Worm (Caenorhabditis elegans) whole organism, young adult: Measurements from ENCODE around the gene arl-3.

Source experiments
- B0035.1 ChIP-seq: sonication (generic microtip); optimal IDR thresholded peaks from 2 replicates; lab custom pipeline; 2016; ENCODE audit warnings: missing genetic modification characterization, mild to moderate bottlenecking, missing compliant biosample characterization, missing genotype, missing genetic modification reagents
- B0261.1 ChIP-seq: sonication (generic microtip); optimal IDR thresholded peaks from 2 replicates; lab custom pipeline; 2016; ENCODE audit warnings: mild to moderate bottlenecking, missing genetic modification characterization, moderate library complexity, missing compliant biosample characterization
- B0336.3 ChIP-seq: fragments of 200-800 bp; sonication (Bioruptor generic); IDR thresholded peaks from 2 replicates; pipeline ENCODE4 v1.3.6; 2022; ENCODE audit warnings: missing genetic modification characterization, missing compliant biosample characterization
- C06A6.2 ChIP-seq: fragments of 200-800 bp; sonication (Bioruptor generic); conservative IDR thresholded peaks from 2 replicates; pipeline ENCODE4 v1.3.6; 2022; ENCODE audit warnings: missing genetic modification characterization, missing compliant biosample characterization
- C17E4.6 ChIP-seq: fragments of 200-800 bp; sonication (Bioruptor generic); IDR thresholded peaks from 2 replicates; pipeline ENCODE4 v1.3.6; 2022; ENCODE audit warnings: missing genetic modification reagents, missing genetic modification characterization, missing compliant biosample characterization
- F49E8.2 ChIP-seq: sonication (generic microtip); optimal IDR thresholded peaks from 3 replicates; lab custom pipeline; 2017; ENCODE audit warnings: missing genetic modification characterization, mild to moderate bottlenecking, missing compliant biosample characterization, antibody characterized with exemption, moderate library complexity; ENCODE audit not compliant: insufficient read depth
- F55B11.4 ChIP-seq: sonication (generic microtip); optimal IDR thresholded peaks from 2 replicates; lab custom pipeline; 2016; ENCODE audit warnings: missing compliant biosample characterization, missing genetic modification characterization, borderline replicate concordance; ENCODE audit not compliant: insufficient read depth
- K12H6.12 ChIP-seq: fragments of 200-800 bp; sonication (Bioruptor generic); optimal IDR thresholded peaks from 2 replicates; lab custom pipeline; 2018; ENCODE audit warnings: mild to moderate bottlenecking, missing genetic modification characterization, missing compliant biosample characterization
- ZK185.1 ChIP-seq: sonication (generic microtip); optimal IDR thresholded peaks from 2 replicates; lab custom pipeline; 2016; ENCODE audit warnings: mild to moderate bottlenecking, missing genetic modification characterization, missing compliant biosample characterization; ENCODE audit not compliant: poor library complexity, severe bottlenecking
- akir-1 ChIP-seq: fragments of 200-800 bp; sonication (Bioruptor generic); optimal IDR thresholded peaks from 2 replicates; lab custom pipeline; 2018; ENCODE audit warnings: mild to moderate bottlenecking, missing genetic modification characterization, moderate library complexity, missing compliant biosample characterization
- atf-7 ChIP-seq: sonication (generic microtip); optimal IDR thresholded peaks from 2 replicates; lab custom pipeline; 2017; ENCODE audit warnings: mild to moderate bottlenecking, missing genetic modification characterization, missing compliant biosample characterization
- athp-1 ChIP-seq: sonication (generic microtip); optimal IDR thresholded peaks from 2 replicates; lab custom pipeline; 2017; ENCODE audit warnings: mild to moderate bottlenecking, missing genetic modification characterization, missing compliant biosample characterization
- attf-3 ChIP-seq: fragments of 200-800 bp; sonication (Bioruptor generic); conservative IDR thresholded peaks from 2 replicates; pipeline ENCODE4 v1.3.6; 2022; ENCODE audit warnings: missing genetic modification reagents, missing genetic modification characterization, missing compliant biosample characterization
- attf-6 ChIP-seq: fragments of 200-800 bp; sonication (Bioruptor generic); IDR thresholded peaks from 2 replicates; pipeline ENCODE4 v1.3.6; 2022; ENCODE audit warnings: missing genetic modification reagents, missing genetic modification characterization, missing compliant biosample characterization
- bed-2 ChIP-seq: fragments of 200-800 bp; sonication (Bioruptor generic); IDR thresholded peaks from 2 replicates; pipeline ENCODE4 v1.3.6; 2022; ENCODE audit warnings: missing genetic modification reagents, missing genetic modification characterization, missing compliant biosample characterization
- ceh-27 ChIP-seq: fragments of 200-800 bp; sonication (Bioruptor generic); optimal IDR thresholded peaks from 2 replicates; lab custom pipeline; 2018; ENCODE audit warnings: mild to moderate bottlenecking, missing genetic modification characterization, moderate library complexity, missing compliant biosample characterization
- ceh-40 ChIP-seq: fragments of 200-800 bp; sonication (Bioruptor generic); IDR thresholded peaks from 2 replicates; pipeline ENCODE4 v1.3.6; 2022; ENCODE audit warnings: missing genetic modification characterization, missing compliant biosample characterization
- ceh-79 ChIP-seq: sonication (generic microtip); optimal IDR thresholded peaks from 2 replicates; lab custom pipeline; 2017; ENCODE audit warnings: mild to moderate bottlenecking, missing genetic modification characterization, missing compliant biosample characterization
- chd-7 ChIP-seq: sonication (generic microtip); optimal IDR thresholded peaks from 2 replicates; lab custom pipeline; 2016; ENCODE audit warnings: mild to moderate bottlenecking, missing genetic modification characterization, moderate library complexity, missing compliant biosample characterization
- die-1 ChIP-seq: sonication (generic microtip); optimal IDR thresholded peaks from 2 replicates; lab custom pipeline; 2016; ENCODE audit warnings: missing genotype, mild to moderate bottlenecking, missing genetic modification characterization, missing compliant biosample characterization
- egl-44 ChIP-seq: fragments of 200-800 bp; sonication (Bioruptor generic); IDR thresholded peaks from 2 replicates; pipeline ENCODE4 v1.3.6; 2022; ENCODE audit warnings: missing genetic modification reagents, missing genetic modification characterization, missing compliant biosample characterization
- egrh-3 ChIP-seq: fragments of 200-800 bp; sonication (Bioruptor generic); IDR thresholded peaks from 2 replicates; pipeline ENCODE4 v1.3.6; 2022; ENCODE audit warnings: missing genetic modification reagents, missing genetic modification characterization, missing compliant biosample characterization
- hlh-12 ChIP-seq: sonication (generic microtip); optimal IDR thresholded peaks from 2 replicates; lab custom pipeline; 2016; ENCODE audit warnings: missing genetic modification characterization, missing compliant biosample characterization
- hlh-26 ChIP-seq: fragments of 200-800 bp; sonication (Bioruptor generic); conservative IDR thresholded peaks from 2 replicates; pipeline ENCODE4 v1.3.6; 2022; ENCODE audit warnings: missing genetic modification reagents, missing genetic modification characterization, missing compliant biosample characterization
- hrde-1 ChIP-seq: sonication (generic microtip); optimal IDR thresholded peaks from 2 replicates; lab custom pipeline; 2016; ENCODE audit warnings: missing genetic modification characterization, mild to moderate bottlenecking, missing compliant biosample characterization, moderate library complexity, missing genotype, missing genetic modification reagents, borderline replicate concordance
- hsf-1 ChIP-seq: fragments of 200-800 bp; sonication (Bioruptor generic); IDR thresholded peaks from 2 replicates; pipeline ENCODE4 v1.3.6; 2022; ENCODE audit warnings: missing genetic modification reagents, missing genetic modification characterization, missing compliant biosample characterization
- lag-1 ChIP-seq: fragments of 200-800 bp; sonication (Bioruptor generic); IDR thresholded peaks from 2 replicates; pipeline ENCODE4 v1.3.6; 2022; ENCODE audit warnings: missing genetic modification reagents, missing genetic modification characterization, missing compliant biosample characterization
- let-526 ChIP-seq: fragments of 200-800 bp; sonication (Bioruptor generic); IDR thresholded peaks from 2 replicates; pipeline ENCODE4 v1.3.6; 2022; ENCODE audit warnings: missing genetic modification reagents, missing genetic modification characterization, missing compliant biosample characterization
- lin-40 ChIP-seq: sonication (generic microtip); optimal IDR thresholded peaks from 2 replicates; lab custom pipeline; 2016; ENCODE audit warnings: missing genetic modification characterization, mild to moderate bottlenecking, missing compliant biosample characterization, missing genotype, missing genetic modification reagents
- madf-6 ChIP-seq: fragments of 200-800 bp; sonication (Bioruptor generic); IDR thresholded peaks from 2 replicates; pipeline ENCODE4 v1.3.6; 2022; ENCODE audit warnings: missing genetic modification reagents, missing genetic modification characterization, missing compliant biosample characterization
- madf-8 ChIP-seq: fragments of 200-800 bp; sonication (Bioruptor generic); conservative IDR thresholded peaks from 2 replicates; pipeline ENCODE4 v1.3.6; 2022; ENCODE audit warnings: missing genetic modification reagents, missing genetic modification characterization, missing compliant biosample characterization
- mcd-1 ChIP-seq: fragments of 200-800 bp; sonication (Bioruptor generic); IDR thresholded peaks from 2 replicates; pipeline ENCODE4 v1.3.6; 2022; ENCODE audit warnings: missing genetic modification reagents, missing genetic modification characterization, missing compliant biosample characterization
- mes-4 ChIP-seq: sonication (generic microtip); optimal IDR thresholded peaks from 2 replicates; lab custom pipeline; 2016; ENCODE audit warnings: missing genotype, missing genetic modification characterization, missing compliant biosample characterization
- mxl-1 ChIP-seq: sonication (generic microtip); optimal IDR thresholded peaks from 2 replicates; lab custom pipeline; 2016; ENCODE audit warnings: missing genetic modification characterization, missing compliant biosample characterization
- nhr-120 ChIP-seq: fragments of 200-800 bp; sonication (Bioruptor generic); IDR thresholded peaks from 2 replicates; pipeline ENCODE4 v1.3.6; 2022; ENCODE audit warnings: missing genetic modification characterization, missing compliant biosample characterization
- nhr-179 ChIP-seq: sonication (generic microtip); optimal IDR thresholded peaks from 2 replicates; lab custom pipeline; 2016; ENCODE audit warnings: mild to moderate bottlenecking, missing genetic modification characterization, missing compliant biosample characterization
- nhr-27 ChIP-seq: fragments of 200-800 bp; sonication (Bioruptor generic); optimal IDR thresholded peaks from 2 replicates; lab custom pipeline; 2018; ENCODE audit warnings: mild to moderate bottlenecking, missing genetic modification characterization, moderate library complexity, missing compliant biosample characterization
- nhr-80 ChIP-seq: sonication (generic microtip); optimal IDR thresholded peaks from 2 replicates; lab custom pipeline; 2016; ENCODE audit warnings: missing genetic modification characterization, missing compliant biosample characterization
- repo-1 ChIP-seq: sonication (generic microtip); optimal IDR thresholded peaks from 2 replicates; lab custom pipeline; 2017; ENCODE audit warnings: mild to moderate bottlenecking, missing genetic modification characterization, missing compliant biosample characterization
- sdz-38 ChIP-seq: sonication (generic microtip); optimal IDR thresholded peaks from 2 replicates; lab custom pipeline; 2016; ENCODE audit warnings: missing genotype, missing genetic modification characterization, missing compliant biosample characterization
- sea-2 ChIP-seq: fragments of 200-800 bp; sonication (Bioruptor generic); IDR thresholded peaks from 2 replicates; pipeline ENCODE4 v1.3.6; 2022; ENCODE audit warnings: missing genetic modification characterization, missing compliant biosample characterization
- snpc-3.4 ChIP-seq: sonication (generic microtip); optimal IDR thresholded peaks from 2 replicates; lab custom pipeline; 2017; ENCODE audit warnings: missing genetic modification characterization, mild to moderate bottlenecking, missing compliant biosample characterization, antibody characterized with exemption, moderate library complexity, missing genotype, missing genetic modification reagents
- somi-1 ChIP-seq: fragments of 200-800 bp; sonication (Bioruptor generic); optimal IDR thresholded peaks from 2 replicates; lab custom pipeline; 2018; ENCODE audit warnings: mild to moderate bottlenecking, missing genetic modification characterization, missing compliant biosample characterization
- tlf-1 ChIP-seq: fragments of 200-800 bp; sonication (Bioruptor generic); optimal IDR thresholded peaks from 2 replicates; lab custom pipeline; 2018; ENCODE audit warnings: mild to moderate bottlenecking, missing genetic modification characterization, missing compliant biosample characterization
- unc-62 ChIP-seq: fragments of 150-350 bp; optimal IDR thresholded peaks from 2 replicates; lab custom pipeline; 2014; ENCODE audit warnings: missing biosample characterization, missing genetic modification reagents, missing genetic modification characterization
- zfh-2 ChIP-seq: fragments of 200-800 bp; sonication (Bioruptor generic); conservative IDR thresholded peaks from 2 replicates; pipeline ENCODE4 v1.3.6; 2022; ENCODE audit warnings: missing genetic modification reagents, missing genetic modification characterization, missing compliant biosample characterization

Gene arl-3

DNA sequence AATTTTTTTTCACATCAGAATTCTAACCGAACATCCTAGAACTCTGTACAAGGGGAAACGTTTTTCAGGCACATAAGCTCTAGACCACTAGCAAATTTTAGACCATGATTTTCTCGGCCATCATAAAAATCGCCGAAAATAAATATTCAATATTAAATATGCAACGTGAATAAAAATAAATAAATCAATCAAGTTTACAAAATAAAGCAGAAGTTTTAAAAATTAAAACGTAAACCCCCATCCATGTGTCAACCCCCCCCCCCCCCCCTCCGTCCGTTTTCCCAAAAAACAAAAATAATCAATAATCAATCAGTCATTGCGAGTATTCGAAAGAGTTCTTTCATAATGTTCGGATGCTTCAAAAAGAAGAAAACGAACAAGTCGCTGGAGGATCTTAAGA, 13.0 kb upstream of the arl-3 start, which contains the start of gene catp-4:
catp-4 (plus strand) TSS at position 301 of the 400 bp plus-strand sequence.
- no peak for TF ChIP-seq let-526 (GFP tag; lab: Robert Waterston, UW)
- TF ChIP-seq tlf-1: no peak
- no peak for TF ChIP-seq madf-8
- TF ChIP-seq egrh-3 (GFP tag; lab: Robert Waterston, UW): no peak

DNA sequence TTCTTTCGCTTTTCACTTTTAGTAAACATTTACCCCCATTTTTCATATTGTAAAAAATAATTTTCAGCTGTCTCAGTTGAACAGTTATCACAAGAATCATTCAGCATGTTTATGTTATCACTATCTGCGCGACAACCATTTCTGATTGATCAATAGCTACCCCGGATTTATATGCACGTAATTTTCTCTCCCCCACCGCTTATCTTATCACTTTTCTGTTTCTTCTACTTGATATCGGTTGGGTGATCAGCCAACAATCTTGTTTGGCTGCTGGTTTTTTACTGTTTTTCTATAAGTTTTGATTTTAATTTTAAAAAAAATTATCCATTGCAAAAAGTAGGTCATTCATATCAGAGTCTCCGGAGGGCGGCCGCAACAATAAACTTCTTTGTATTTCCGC, 8.5 kb upstream of the arl-3 start:
- TF ChIP-seq madf-6 (0 out of 2 replicates have a peak, but pooled peaks have one; percentile 17), zfh-2 (GFP tag; lab: Robert Waterston, UW) (no peak), B0261.1 (no peak)

DNA sequence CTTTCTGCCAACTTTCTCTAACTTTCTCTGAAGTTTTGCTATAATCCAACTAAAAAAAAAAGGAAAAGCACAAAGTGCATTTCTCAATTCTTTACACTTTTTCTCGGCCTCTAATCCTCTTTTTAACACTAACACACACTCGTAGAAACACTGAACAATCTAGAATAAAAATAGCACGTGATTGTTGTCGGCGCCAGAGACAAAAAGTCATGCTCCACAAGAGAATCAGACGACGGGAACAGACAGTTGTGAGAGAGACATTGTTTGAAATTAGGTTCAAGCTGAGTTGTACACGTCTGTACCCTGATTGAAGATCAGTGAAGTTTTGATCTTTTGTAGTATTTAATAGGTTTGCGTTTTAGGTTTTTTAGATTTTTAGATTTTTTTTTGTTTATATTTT, 7.9 kb upstream of the arl-3 start:
- TF ChIP-seq attf-6 (GFP tag; lab: Robert Waterston, UW): no peak
- no peak for TF ChIP-seq snpc-3.4 (tag; lab: Kevin White, UChicago)
- TF ChIP-seq nhr-27: no peak
- TF ChIP-seq egl-44 (GFP tag; lab: Robert Waterston, UW): no peak
- no peak for TF ChIP-seq nhr-179 (tag; lab: Kevin White, UChicago)
- no peak for TF ChIP-seq akir-1
- no peak for TF ChIP-seq lag-1 (GFP tag; lab: Robert Waterston, UW)
- TF ChIP-seq hlh-12 (tag; lab: Kevin White, UChicago): no peak
- TF ChIP-seq chd-7 (tag; lab: Kevin White, UChicago): peak; percentile 46
- TF ChIP-seq hlh-26 (GFP tag; lab: Robert Waterston, UW): no peak
- TF ChIP-seq nhr-80 (tag; lab: Kevin White, UChicago): peak; percentile 36
- TF ChIP-seq C17E4.6: no peak
- TF ChIP-seq tlf-1: peak; percentile 29
- TF ChIP-seq ceh-79 (tag; lab: Kevin White, UChicago): no peak
- no peak for TF ChIP-seq nhr-120
- peak; percentile 84 for TF ChIP-seq B0336.3 (GFP tag; lab: Robert Waterston, UW)
- peak; percentile 28 for TF ChIP-seq ZK185.1 (tag; lab: Kevin White, UChicago)
- TF ChIP-seq lin-40 (tag; lab: Kevin White, UChicago): no peak
- TF ChIP-seq mxl-1 (tag; lab: Kevin White, UChicago): no peak
- no peak for TF ChIP-seq repo-1
- TF ChIP-seq bed-2 (GFP tag; lab: Robert Waterston, UW): no peak
- no peak; the same call in 1 of the 2 replicates for TF ChIP-seq mcd-1 (GFP tag; lab: Robert Waterston, UW)
- TF ChIP-seq hsf-1: peak; percentile 83
- no peak for TF ChIP-seq athp-1
- peak; percentile 66 for TF ChIP-seq atf-7
- TF ChIP-seq madf-6: no peak
- no peak for TF ChIP-seq attf-3 (GFP tag; lab: Robert Waterston, UW)
- no peak for TF ChIP-seq sdz-38 (tag; lab: Kevin White, UChicago)
- TF ChIP-seq ceh-27: no peak
- no peak for TF ChIP-seq B0035.1 (tag; lab: Kevin White, UChicago)
- peak; percentile 28 for TF ChIP-seq somi-1 (GFP tag; lab: Kevin White, UChicago)
- TF ChIP-seq mes-4 (tag; lab: Kevin White, UChicago): no peak
- no peak for TF ChIP-seq sea-2 (GFP tag; lab: Robert Waterston, UW)
- TF ChIP-seq hrde-1 (tag; lab: Kevin White, UChicago): no peak
- TF ChIP-seq F49E8.2 (tag; lab: Kevin White, UChicago): no peak
- no peak for TF ChIP-seq F55B11.4
- TF ChIP-seq unc-62: no peak
- TF ChIP-seq die-1 (tag; lab: Kevin White, UChicago): no peak
- no peak for TF ChIP-seq C06A6.2 (GFP tag; lab: Robert Waterston, UW)
- peak; percentile 30 for TF ChIP-seq K12H6.12 (tag; lab: Kevin White, UChicago)
- TF ChIP-seq ceh-40: no peak
